Fruit fly (Drosophila melanogaster) whole organism, adult: ENCODE data around the gene slf.

ENCODE experiments used
- CG11617 ChIP-seq: fragments of 200-800 bp; sonication (Bioruptor generic); optimal IDR thresholded peaks from 2 replicates; lab custom pipeline; 2017; ENCODE audit warnings: mild to moderate bottlenecking, missing biosample characterization, missing genetic modification reagents, missing genetic modification characterization
- CG12768 ChIP-seq: fragments of 200-800 bp; sonication (Bioruptor generic); optimal IDR thresholded peaks from 2 replicates; lab custom pipeline; 2017; ENCODE audit warnings: missing biosample characterization, missing genetic modification characterization, mild to moderate bottlenecking, moderate library complexity, missing genetic modification reagents
- CG14711 ChIP-seq: fragments of 200-800 bp; sonication (Bioruptor generic); optimal IDR thresholded peaks from 2 replicates; lab custom pipeline; 2018; ENCODE audit warnings: missing biosample characterization, mild to moderate bottlenecking, missing genetic modification characterization, moderate library complexity
- CG1620 ChIP-seq: fragments of 200-800 bp; sonication (Bioruptor generic); optimal IDR thresholded peaks from 2 replicates; lab custom pipeline; 2016; ENCODE audit warnings: missing biosample characterization, missing genetic modification characterization
- CG33017 ChIP-seq: fragments of 200-800 bp; sonication (Bioruptor generic); optimal IDR thresholded peaks from 2 replicates; lab custom pipeline; 2018; ENCODE audit warnings: missing biosample characterization, mild to moderate bottlenecking, missing genetic modification characterization, moderate library complexity
- CG5204 ChIP-seq: fragments of 200-800 bp; sonication (Bioruptor generic); optimal IDR thresholded peaks from 2 replicates; lab custom pipeline; 2016; ENCODE audit warnings: missing biosample characterization, missing genetic modification characterization
- CG7045 ChIP-seq: fragments of 200-800 bp; sonication (Bioruptor generic); optimal IDR thresholded peaks from 2 replicates; lab custom pipeline; 2017; ENCODE audit warnings: missing biosample characterization, mild to moderate bottlenecking, missing genetic modification characterization
- CG7101 ChIP-seq: fragments of 200-800 bp; sonication (Bioruptor generic); optimal IDR thresholded peaks from 2 replicates; lab custom pipeline; 2018; ENCODE audit warnings: missing biosample characterization, mild to moderate bottlenecking, missing genetic modification characterization, moderate library complexity
- Clk ChIP-seq: fragments of 200-800 bp; sonication (Bioruptor generic); optimal IDR thresholded peaks from 2 replicates; lab custom pipeline; 2017; ENCODE audit warnings: missing biosample characterization, missing genetic modification characterization
- Crg-1 ChIP-seq: fragments of 200-800 bp; sonication (Bioruptor generic); optimal IDR thresholded peaks from 2 replicates; lab custom pipeline; 2016; ENCODE audit warnings: missing biosample characterization, missing genetic modification characterization
- Hr96 ChIP-seq: fragments of 200-800 bp; sonication (Bioruptor generic); optimal IDR thresholded peaks from 2 replicates; lab custom pipeline; 2016; ENCODE audit warnings: missing biosample characterization, missing genetic modification characterization
- Mnt ChIP-seq: fragments of 200-800 bp; sonication (Bioruptor generic); optimal IDR thresholded peaks from 2 replicates; lab custom pipeline; 2016; ENCODE audit warnings: missing biosample characterization, mild to moderate bottlenecking, missing genetic modification characterization
- bab1 ChIP-seq: fragments of 200-800 bp; sonication (Bioruptor generic); optimal IDR thresholded peaks from 3 replicates; lab custom pipeline; 2019; ENCODE audit warnings: missing biosample characterization, mild to moderate bottlenecking, missing genetic modification characterization, moderate library complexity
- cic ChIP-seq: fragments of 200-800 bp; sonication (Bioruptor generic); optimal IDR thresholded peaks from 2 replicates; lab custom pipeline; 2017; ENCODE audit warnings: missing biosample characterization, mild to moderate bottlenecking, missing genetic modification characterization, moderate library complexity
- cnc ChIP-seq, 2 experiments: fragments of >200 bp; optimal IDR thresholded peaks; 2 replicates each; lab custom pipeline; 2017
- kay ChIP-seq: fragments of 200-800 bp; sonication (Bioruptor generic); peaks from one replicate; lab custom pipeline; 2016; ENCODE audit warnings: missing biosample characterization, missing genetic modification characterization, borderline replicate concordance
- ovo ChIP-seq: fragments of 200-800 bp; sonication (Bioruptor generic); optimal IDR thresholded peaks from 2 replicates; lab custom pipeline; 2016; ENCODE audit warnings: missing biosample characterization, missing genetic modification characterization
- pad ChIP-seq: fragments of 200-800 bp; sonication (Bioruptor generic); optimal IDR thresholded peaks from 3 replicates; lab custom pipeline; 2017; ENCODE audit warnings: missing biosample characterization, missing genetic modification characterization, mild to moderate bottlenecking, moderate library complexity, missing genetic modification reagents
- tj ChIP-seq: fragments of 200-800 bp; sonication (Bioruptor generic); optimal IDR thresholded peaks from 3 replicates; lab custom pipeline; 2017; ENCODE audit warnings: missing biosample characterization, mild to moderate bottlenecking, missing genetic modification characterization, moderate library complexity
- toe ChIP-seq: fragments of 200-800 bp; sonication (Bioruptor generic); optimal IDR thresholded peaks from 2 replicates; lab custom pipeline; 2016; ENCODE audit warnings: missing biosample characterization, missing genetic modification characterization

Gene slf

DNA sequence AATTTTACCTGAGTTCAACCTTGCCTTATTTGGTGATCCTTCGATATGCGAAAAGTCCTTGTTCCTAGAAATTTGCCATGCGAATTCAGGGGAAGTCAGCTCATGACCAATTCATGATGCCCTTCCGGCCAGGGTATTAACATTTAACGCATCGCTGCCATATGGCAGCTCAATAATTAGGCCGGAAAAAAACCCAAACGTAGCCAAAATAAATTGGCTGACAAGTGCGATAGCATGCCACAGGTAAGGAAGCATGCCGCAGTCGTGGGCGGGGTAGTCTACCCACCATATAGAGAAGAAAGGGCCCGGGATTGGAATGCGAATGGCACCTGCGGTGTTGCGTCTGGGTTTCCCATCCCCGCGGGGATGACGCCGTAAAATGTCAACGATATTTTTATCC, 22.1 kb upstream of the slf start:
- no peak for TF ChIP-seq Hr96 (GFP tag; lab: Kevin White, UChicago)
- no peak for TF ChIP-seq toe (GFP tag; lab: Kevin White, UChicago)
- no peak for TF ChIP-seq cic (GFP tag; lab: Kevin White, UChicago)
- TF ChIP-seq kay (GFP tag; lab: Kevin White, UChicago), result no peak
- no peak for TF ChIP-seq tj (GFP tag; lab: Kevin White, UChicago)
- no peak for TF ChIP-seq Crg-1
- no peak for TF ChIP-seq Mnt
- TF ChIP-seq CG33017, result no peak
- TF ChIP-seq bab1 (GFP tag; lab: Kevin White, UChicago), result no peak
- no peak for TF ChIP-seq pad (GFP tag; lab: Kevin White, UChicago)
- TF ChIP-seq CG1620 (GFP tag; lab: Kevin White, UChicago), result no peak
- no peak for TF ChIP-seq CG7101
- TF ChIP-seq CG11617 (GFP tag; lab: Kevin White, UChicago), result no peak
- no peak for TF ChIP-seq Clk
- TF ChIP-seq ovo (GFP tag; lab: Kevin White, UChicago), result no peak
- no peak for TF ChIP-seq CG12768 (GFP tag; lab: Kevin White, UChicago)

- no peak for TF ChIP-seq cic (GFP tag; lab: Kevin White, UChicago)
- TF ChIP-seq Hr96 (GFP tag; lab: Kevin White, UChicago), result no peak
- TF ChIP-seq CG11617 (GFP tag; lab: Kevin White, UChicago), result no peak
- TF ChIP-seq cnc (optimal IDR thresholded peaks at IDR 0.05; lab: Kevin White, UChicago), result no peak
- no peak for TF ChIP-seq CG12768 (GFP tag; lab: Kevin White, UChicago)
- TF ChIP-seq CG7101, result no peak
- no peak for TF ChIP-seq bab1 (GFP tag; lab: Kevin White, UChicago)
- TF ChIP-seq ovo (GFP tag; lab: Kevin White, UChicago), result no peak
These were observed 20.5 kb upstream of the slf start for dm6 chr2L:4822258-4822657.

DNA sequence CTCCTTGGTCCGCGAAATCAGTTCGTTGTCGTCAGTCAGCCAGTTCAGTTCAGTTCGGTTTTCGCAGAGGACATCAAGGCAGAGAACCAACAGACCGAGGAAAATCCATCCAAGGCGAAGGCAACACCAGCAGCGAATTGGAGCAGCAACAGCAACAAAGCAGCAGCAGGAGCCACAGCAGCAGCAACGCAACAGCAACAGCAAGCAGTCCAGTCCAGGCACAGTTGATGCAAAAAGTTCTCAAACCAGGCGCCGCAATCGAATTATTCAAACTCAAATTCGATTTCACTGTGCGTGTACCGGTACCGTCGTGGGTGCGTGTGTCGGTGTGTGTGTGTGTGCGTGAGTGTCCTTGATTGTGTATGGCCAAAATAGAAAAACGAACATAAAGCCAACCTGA, 20.0 kb upstream of the slf start, which contains the start of gene CG15628:
TSS of gene CG15628 (plus strand) at position 18 of the 400 bp plus-strand sequence.
- TF ChIP-seq Crg-1 (no peak), Hr96 (GFP tag; lab: Kevin White, UChicago) (no peak), pad (GFP tag; lab: Kevin White, UChicago) (no peak), CG7045 (GFP tag; lab: Kevin White, UChicago) (no peak), tj (GFP tag; lab: Kevin White, UChicago) (no peak), CG33017 (no peak), toe (GFP tag; lab: Kevin White, UChicago) (no peak), kay (GFP tag; lab: Kevin White, UChicago) (no peak), Clk (no peak), bab1 (GFP tag; lab: Kevin White, UChicago) (no peak), CG7101 (no peak), cnc (optimal IDR thresholded peaks at IDR 0.05; lab: Kevin White, UChicago) (no peak), Mnt (no peak)

- TF ChIP-seq toe (GFP tag; lab: Kevin White, UChicago), result peak; percentile 23
- TF ChIP-seq cnc (optimal IDR thresholded peaks at IDR 0.05; lab: Kevin White, UChicago), result no peak
- peak; percentile 55 for TF ChIP-seq CG5204 (GFP tag; lab: Kevin White, UChicago)
- no peak for TF ChIP-seq kay (GFP tag; lab: Kevin White, UChicago)
- no peak for TF ChIP-seq Mnt
- peak; percentile 31 for TF ChIP-seq CG11617 (GFP tag; lab: Kevin White, UChicago)
- TF ChIP-seq CG7101, result peak; percentile 42
- peak; percentile 34 for TF ChIP-seq CG33017
- peak; percentile 76 for TF ChIP-seq CG7045 (GFP tag; lab: Kevin White, UChicago)
- TF ChIP-seq bab1 (GFP tag; lab: Kevin White, UChicago), result no peak
- no peak for TF ChIP-seq tj (GFP tag; lab: Kevin White, UChicago)
- TF ChIP-seq Hr96 (GFP tag; lab: Kevin White, UChicago), result peak; percentile 63
- TF ChIP-seq Crg-1, result no peak
- no peak for TF ChIP-seq cic (GFP tag; lab: Kevin White, UChicago)
- peak; percentile 26 for TF ChIP-seq pad (GFP tag; lab: Kevin White, UChicago)
- TF ChIP-seq CG14711, result peak; percentile 28
- TF ChIP-seq Clk, result peak; percentile 39
- no peak for TF ChIP-seq CG1620 (GFP tag; lab: Kevin White, UChicago)
- no peak for TF ChIP-seq ovo (GFP tag; lab: Kevin White, UChicago)
- TF ChIP-seq CG12768 (GFP tag; lab: Kevin White, UChicago), result peak; percentile 68
These were observed 19.6 kb upstream of the slf start for dm6 chr2L:4821319-4821717.

- TF ChIP-seq Crg-1, result no peak
- TF ChIP-seq ovo (GFP tag; lab: Kevin White, UChicago), result no peak
- no peak for TF ChIP-seq CG14711
- TF ChIP-seq CG11617 (GFP tag; lab: Kevin White, UChicago), result peak; percentile 40
- no peak for TF ChIP-seq Clk
- TF ChIP-seq CG7101, result no peak
- TF ChIP-seq tj (GFP tag; lab: Kevin White, UChicago), result no peak
- no peak for TF ChIP-seq CG7045 (GFP tag; lab: Kevin White, UChicago)
- TF ChIP-seq Mnt, result no peak
- TF ChIP-seq kay (GFP tag; lab: Kevin White, UChicago), result no peak
- no peak for TF ChIP-seq cic (GFP tag; lab: Kevin White, UChicago)
- peak; percentile 25 for TF ChIP-seq CG33017
- no peak for TF ChIP-seq bab1 (GFP tag; lab: Kevin White, UChicago)
- no peak for TF ChIP-seq CG12768 (GFP tag; lab: Kevin White, UChicago)
- TF ChIP-seq Hr96 (GFP tag; lab: Kevin White, UChicago), result no peak
- TF ChIP-seq cnc (optimal IDR thresholded peaks at IDR 0.05; lab: Kevin White, UChicago), result no peak
- peak; percentile 70 for TF ChIP-seq CG5204 (GFP tag; lab: Kevin White, UChicago)
- peak; percentile 68 for TF ChIP-seq toe (GFP tag; lab: Kevin White, UChicago)
- TF ChIP-seq CG1620 (GFP tag; lab: Kevin White, UChicago), result peak; percentile 15
- TF ChIP-seq pad (GFP tag; lab: Kevin White, UChicago), result no peak
These were observed 19.0 kb upstream of the slf start for dm6 chr2L:4820448-4821318.
